Fruit fly (Drosophila melanogaster) S2 (cell line): Measurements from ENCODE around the gene TTLL6B.

ENCODE experiments used
- CG8478 ChIP-seq: fragments of >200 bp; optimal IDR thresholded peaks from 2 replicates; lab custom pipeline; 2018
- CTCF ChIP-seq, 2 experiments: fragments of >200 bp; optimal IDR thresholded peaks; 2 replicates each; lab custom pipeline; 2018

DNA sequence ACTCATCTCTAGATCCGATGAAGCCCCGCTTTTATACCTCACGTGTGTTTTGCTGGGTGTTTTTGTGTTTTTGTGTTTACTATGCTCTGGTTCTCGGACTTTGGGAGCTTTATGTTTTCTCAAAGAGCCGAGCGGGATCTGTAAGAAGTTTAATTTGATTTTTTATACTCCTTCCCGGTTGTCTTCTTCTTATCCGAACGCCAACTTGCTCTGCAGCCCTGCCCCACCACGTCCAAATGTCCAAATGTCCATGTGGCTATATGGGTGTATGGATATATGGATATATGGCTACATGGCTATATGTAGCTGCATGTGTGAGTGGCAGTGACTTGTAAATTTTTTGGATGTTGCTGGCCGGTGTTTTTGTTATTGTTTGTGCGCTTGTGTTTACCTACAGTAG lies 32.0 kb downstream of the TTLL6B start:
- no peak for TF ChIP-seq CTCF (optimal IDR thresholded peaks at IDR 0.05; lab: Kevin White, UChicago)
- TF ChIP-seq CG8478, result no peak
